Worm (Caenorhabditis elegans) whole organism, L3 larva: ENCODE data around the gene R03D7.15.

ENCODE experiments used
- ama-1 ChIP-seq: fragments of 150-350 bp; optimal IDR thresholded peaks from 2 replicates; lab custom pipeline; 2018
- ceh-82 ChIP-seq: fragments of 150-350 bp; optimal IDR thresholded peaks from 2 replicates; lab custom pipeline; 2014; ENCODE audit warnings: missing biosample characterization, missing genetic modification characterization
- fkh-10 ChIP-seq: sonication (generic microtip); optimal IDR thresholded peaks from 2 replicates; lab custom pipeline; 2017; ENCODE audit warnings: missing biosample characterization, missing genetic modification reagents, missing genetic modification characterization
- lin-39 ChIP-seq: fragments of 150-350 bp; optimal IDR thresholded peaks from 2 replicates; lab custom pipeline; 2018; ENCODE audit warnings: missing biosample characterization, missing genetic modification reagents, missing genetic modification characterization
- skn-1 ChIP-seq: fragments of 150-350 bp; optimal IDR thresholded peaks from 2 replicates; lab custom pipeline; 2014; ENCODE audit warnings: missing biosample characterization, missing genetic modification characterization
- unc-39 ChIP-seq: sonication (generic microtip); optimal IDR thresholded peaks from 4 replicates; lab custom pipeline; 2017; ENCODE audit warnings: missing biosample characterization, missing genetic modification characterization

DNA sequence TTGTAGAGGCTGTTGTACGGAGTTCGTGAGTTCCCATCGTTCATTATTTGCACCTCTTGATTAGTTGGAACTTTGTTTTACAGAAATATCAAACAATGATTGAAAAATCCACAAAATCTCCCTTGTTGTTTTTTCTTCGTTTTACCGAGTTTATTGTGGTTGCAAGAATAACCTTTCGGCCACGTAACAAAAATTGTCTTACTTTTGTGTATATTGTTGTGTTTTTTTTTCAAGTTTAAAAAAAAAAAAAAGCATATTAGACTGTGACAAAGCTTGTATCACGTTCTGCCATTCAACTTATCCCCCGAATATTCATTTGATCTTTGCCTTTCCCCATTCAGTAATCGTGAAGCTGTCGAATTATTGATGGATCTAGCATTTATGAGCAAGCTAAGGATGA lies 24.8 kb upstream of the R03D7.15 start, which contains the start of gene F44F4.10:
- TF ChIP-seq skn-1 (tag; lab: Kevin White, UChicago) = no peak
- no peak for TF ChIP-seq ceh-82 (tag; lab: Kevin White, UChicago)
- no peak for TF ChIP-seq fkh-10 (GFP tag; lab: Kevin White, UChicago)
- no peak for TF ChIP-seq unc-39 (tag; lab: Kevin White, UChicago)
- TF ChIP-seq ama-1 (lab: Kevin White, UChicago) = no peak
- no peak for TF ChIP-seq lin-39
